Fruit fly (Drosophila melanogaster): ENCODE results near the gene GstZ1.

Gene GstZ1

DNA sequence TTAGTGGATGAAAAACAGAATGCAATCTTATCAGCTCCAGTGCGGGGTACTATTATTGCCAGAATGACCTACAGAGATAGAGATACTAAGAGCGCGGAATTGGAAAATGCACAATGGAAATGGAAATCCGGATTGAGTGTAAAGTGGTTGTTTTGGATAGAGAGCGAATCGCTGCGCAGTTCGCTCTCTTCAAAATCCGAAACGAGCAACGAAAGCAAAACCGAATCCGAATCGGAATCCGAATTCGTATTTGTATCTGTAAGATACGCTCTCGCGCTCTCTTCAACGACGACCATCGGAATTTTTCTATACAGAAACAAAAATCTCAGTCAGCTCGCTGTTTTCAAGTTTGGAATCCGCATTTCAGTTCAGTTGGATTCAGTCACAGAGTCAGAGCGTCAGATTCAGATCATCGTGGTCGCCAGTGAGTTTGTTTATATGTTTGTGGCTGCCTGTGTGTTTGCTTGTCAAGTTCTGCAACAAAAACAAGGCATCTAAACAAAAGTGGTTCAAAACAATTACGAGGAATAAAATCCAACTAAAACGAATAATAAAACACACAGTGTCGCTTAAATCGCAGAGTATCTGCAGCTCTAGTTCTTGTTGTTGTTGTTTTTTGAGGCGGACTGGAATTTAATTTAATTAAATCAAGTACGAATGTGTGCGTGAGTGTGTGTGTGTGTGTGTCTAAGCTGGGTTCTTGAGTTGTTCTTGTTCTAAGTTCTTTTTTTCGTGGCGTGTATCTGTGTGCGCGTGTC lies 38.6 kb downstream of the GstZ1 start, which contains the start of gene ps:
Gene ps, plus strand, starts transcription at position 364 of the 758 bp plus-strand sequence.
- TF ChIP-seq sage (GFP tag; optimal IDR thresholded peaks at IDR 0.05) (peak; percentile 76), Dif (GFP tag; optimal IDR thresholded peaks at IDR 0.05; ENCODE audit: partially characterized antibody) (peak; percentile 63), HLH106 (tag; optimal IDR thresholded peaks at IDR 0.05) (no peak), Rel (GFP tag; optimal IDR thresholded peaks at IDR 0.05) (peak; percentile 56), Rel (tag; optimal IDR thresholded peaks at IDR 0.05) (peak; percentile 0), dl (GFP tag; optimal IDR thresholded peaks at IDR 0.05; ENCODE audit: insufficient read depth in 1 of 2, partially characterized antibody in 2 of 2) (peak in 1 of 2 experiments; percentile 73), Abd-B (GFP tag; optimal IDR thresholded peaks at IDR 0.05) (no peak), jim (GFP tag; optimal IDR thresholded peaks at IDR 0.05) (peak; percentile 5), foxo (GFP tag; optimal IDR thresholded peaks at IDR 0.05) (peak in 1 of 2 experiments; percentile 1)

DNA sequence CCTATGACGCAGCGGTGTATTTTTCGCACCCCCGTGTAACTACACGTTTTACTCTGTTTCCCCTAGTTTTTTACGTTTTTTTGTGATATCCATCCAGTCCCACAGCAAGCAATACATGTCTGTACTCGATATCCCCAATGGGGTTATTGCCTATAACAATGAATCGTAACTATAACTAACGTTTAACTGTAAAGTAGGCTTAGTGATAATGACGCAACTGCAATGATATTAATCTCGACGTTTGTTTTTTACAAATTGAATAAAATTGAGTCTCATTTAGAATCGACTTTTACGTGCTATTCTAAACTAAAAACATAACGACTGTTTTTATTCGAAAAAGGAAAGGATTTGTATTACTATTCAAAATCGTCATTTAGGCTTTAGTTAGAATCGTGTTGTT lies 39.4 kb downstream of the GstZ1 start:
- TF ChIP-seq tai (GFP tag; optimal IDR thresholded peaks at IDR 0.05) = no peak
- no peak for TF ChIP-seq GATAd (GFP tag; optimal IDR thresholded peaks at IDR 0.05)
- TF ChIP-seq usp (GFP tag; optimal IDR thresholded peaks at IDR 0.05) = no peak
- TF ChIP-seq HLH106 (tag; optimal IDR thresholded peaks at IDR 0.05) = no peak
- no peak for TF ChIP-seq Hr83 (GFP tag; optimal IDR thresholded peaks at IDR 0.05; ENCODE audit: poor library complexity, severe bottlenecking)
- no peak for TF ChIP-seq Hnf4 (GFP tag; optimal IDR thresholded peaks at IDR 0.05)
- TF ChIP-seq ey (GFP tag; optimal IDR thresholded peaks at IDR 0.05) = no peak
- no peak for TF ChIP-seq brk (GFP tag; optimal IDR thresholded peaks at IDR 0.05)
- no peak for TF ChIP-seq Myc (optimal IDR thresholded peaks at IDR 0.05)
- no peak for TF ChIP-seq Sp1 (GFP tag; optimal IDR thresholded peaks at IDR 0.05)
- no peak for TF ChIP-seq dmrt93B (GFP tag; optimal IDR thresholded peaks at IDR 0.05)
- TF ChIP-seq pan (optimal IDR thresholded peaks at IDR 0.05) = no peak
- TF ChIP-seq CrebA (GFP tag; optimal IDR thresholded peaks at IDR 0.05; ENCODE audit: borderline replicate concordance) = no peak
- TF ChIP-seq sage (GFP tag; optimal IDR thresholded peaks at IDR 0.05) = no peak

DNA sequence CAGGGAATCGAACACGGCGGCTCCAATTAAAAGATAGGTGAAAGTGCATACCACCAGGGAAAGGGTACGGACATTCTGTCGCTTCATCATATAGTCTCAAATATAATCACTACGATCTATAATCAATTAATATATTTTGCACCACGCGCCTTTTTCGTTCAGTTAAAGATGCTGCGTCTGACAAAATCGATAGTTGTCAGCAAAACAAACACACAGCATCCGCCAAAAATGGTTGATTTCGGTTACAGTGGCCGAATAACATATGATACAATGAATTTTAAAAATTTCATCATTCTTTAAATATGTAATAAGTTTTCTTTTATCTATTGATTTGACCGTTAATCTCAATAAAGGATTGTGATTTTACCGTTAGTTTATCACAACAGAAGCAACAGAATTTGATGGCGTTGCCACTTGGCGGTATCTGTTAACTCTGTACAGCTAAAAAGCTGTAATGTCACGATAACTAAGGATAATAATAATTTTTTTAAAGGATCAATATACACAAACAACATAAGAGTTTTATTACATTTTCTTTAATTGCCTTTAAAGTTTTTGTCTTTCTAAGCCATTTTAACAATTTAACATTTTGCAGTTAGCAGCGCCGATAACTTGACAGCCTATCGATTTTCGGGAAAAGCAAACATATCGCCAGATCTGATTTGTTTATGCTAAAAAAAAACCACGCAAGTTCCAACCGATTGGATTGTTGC lies 44.3 kb downstream of the GstZ1 start, which contains the start of the genes Task7 and alpha-Man-IIa:
Gene Task7, minus strand, starts transcription at position 366 of the 713 bp plus-strand sequence.
Gene alpha-Man-IIa, plus strand, starts transcription at position 621 of the 713 bp plus-strand sequence.
- TF ChIP-seq woc (GFP tag; optimal IDR thresholded peaks at IDR 0.05) (no peak), Myc (optimal IDR thresholded peaks at IDR 0.05) (peak; percentile 35)

DNA sequence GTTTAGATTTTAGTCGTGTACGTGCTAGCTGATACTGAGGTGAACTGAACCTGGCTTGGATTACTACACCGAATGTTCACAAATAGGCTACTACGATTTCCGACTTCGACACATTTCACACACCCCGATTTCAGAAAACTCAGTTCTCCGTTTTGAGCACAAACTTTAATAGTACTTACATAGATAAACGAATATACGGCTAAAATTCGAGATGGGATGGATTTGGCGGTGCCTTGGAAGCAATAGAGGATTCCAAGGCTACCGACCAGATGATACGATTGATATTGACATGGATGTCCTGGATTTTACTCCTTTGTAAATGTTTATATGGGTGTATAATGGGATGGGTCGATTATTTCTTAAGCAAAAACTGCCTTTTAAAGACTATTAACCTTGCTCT lies 46.2 kb downstream of the GstZ1 start, which contains the start of gene betaTub85D:
Gene betaTub85D, minus strand, starts transcription at position 101 of the 400 bp plus-strand sequence.
- TF ChIP-seq h (GFP tag; optimal IDR thresholded peaks at IDR 0.05) = no peak

DNA sequence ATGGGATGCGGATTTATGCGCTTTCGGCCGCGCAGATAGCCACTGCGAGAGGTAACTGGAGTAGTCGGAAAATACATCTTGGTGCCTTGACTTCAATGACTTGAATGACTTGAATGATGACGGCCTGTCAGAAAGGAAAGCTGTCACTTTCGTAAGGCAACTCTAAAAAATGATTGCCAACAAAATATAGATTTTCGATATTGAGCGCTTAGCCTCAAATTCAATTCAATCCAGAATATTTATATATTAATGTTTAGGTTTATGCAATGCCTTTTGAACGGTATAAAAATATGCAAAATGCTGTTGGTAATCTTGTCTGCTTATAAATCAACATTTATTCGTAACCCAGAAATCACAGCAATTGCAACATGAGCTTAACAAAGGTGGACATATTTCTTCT lies 48.3 kb downstream of the GstZ1 start, which contains the start of gene CG44261:
Gene CG44261, minus strand, starts transcription at position 101 of the 400 bp plus-strand sequence.
- no peak for TF ChIP-seq Mio (GFP tag; optimal IDR thresholded peaks at IDR 0.05)
- no peak for TF ChIP-seq foxo (GFP tag; optimal IDR thresholded peaks at IDR 0.05)
- no peak for TF ChIP-seq brk (GFP tag; optimal IDR thresholded peaks at IDR 0.05)
- TF ChIP-seq ey (GFP tag; optimal IDR thresholded peaks at IDR 0.05) = no peak
- no peak for TF ChIP-seq N (GFP tag; optimal IDR thresholded peaks at IDR 0.05)
- TF ChIP-seq sage (GFP tag; optimal IDR thresholded peaks at IDR 0.05) = no peak
- TF ChIP-seq Hnf4 (GFP tag; optimal IDR thresholded peaks at IDR 0.05) = no peak
- no peak for TF ChIP-seq usp (GFP tag; optimal IDR thresholded peaks at IDR 0.05)
- TF ChIP-seq sv (GFP tag; optimal IDR thresholded peaks at IDR 0.05) = no peak
- TF ChIP-seq pan (optimal IDR thresholded peaks at IDR 0.05) = no peak
- no peak for TF ChIP-seq Myc (optimal IDR thresholded peaks at IDR 0.05)
- TF ChIP-seq HLH106 (tag; optimal IDR thresholded peaks at IDR 0.05) = no peak
- TF ChIP-seq dmrt93B (GFP tag; optimal IDR thresholded peaks at IDR 0.05) = no peak
- no peak for TF ChIP-seq Rel (GFP tag; optimal IDR thresholded peaks at IDR 0.05)
- TF ChIP-seq Rel (tag; optimal IDR thresholded peaks at IDR 0.05) = no peak
- TF ChIP-seq woc (GFP tag; optimal IDR thresholded peaks at IDR 0.05) = no peak
- TF ChIP-seq GATAd (GFP tag; optimal IDR thresholded peaks at IDR 0.05) = no peak
- TF ChIP-seq Hr83 (GFP tag; optimal IDR thresholded peaks at IDR 0.05; ENCODE audit: poor library complexity, severe bottlenecking) = no peak
- TF ChIP-seq br (GFP tag; optimal IDR thresholded peaks at IDR 0.05) = no peak
- no peak for TF ChIP-seq CG32264 (GFP tag; optimal IDR thresholded peaks at IDR 0.05)
- TF ChIP-seq CrebA (GFP tag; optimal IDR thresholded peaks at IDR 0.05; ENCODE audit: borderline replicate concordance) = no peak

All from whole organism, wandering third instar larva.